Fruit fly (Drosophila melanogaster) whole organism, wandering third instar larva: ENCODE results near the gene senju.

Experiments used
- Dfd ChIP-seq: fragments of >200 bp; optimal IDR thresholded peaks from 2 replicates; lab custom pipeline; 2017; ENCODE audit warnings: missing biosample characterization, missing genetic modification characterization
- Myc ChIP-seq: fragments of >200 bp; optimal IDR thresholded peaks from 2 replicates; lab custom pipeline; 2017
- Rel ChIP-seq, 2 experiments: fragments of 200-800 bp; sonication (Bioruptor generic) in 1 of 2; optimal IDR thresholded peaks; 2 replicates in 1 of 2; 3 replicates in 1 of 2; lab custom pipeline; 2016 to 2019; ENCODE audit warnings: mild to moderate bottlenecking in 2 of 2, missing biosample characterization in 2 of 2, missing genetic modification characterization in 2 of 2, moderate library complexity in 1 of 2
- br ChIP-seq: fragments of 200-800 bp; sonication (Bioruptor generic); optimal IDR thresholded peaks from 2 replicates; lab custom pipeline; 2016; ENCODE audit warnings: missing biosample characterization, missing genetic modification characterization
- dsf ChIP-seq: sonication (Bioruptor generic); optimal IDR thresholded peaks from 2 replicates; lab custom pipeline; 2016; ENCODE audit warnings: missing biosample characterization, missing genetic modification characterization, borderline replicate concordance
- fru ChIP-seq: fragments of 200-800 bp; sonication (Bioruptor generic); optimal IDR thresholded peaks from 3 replicates; lab custom pipeline; 2016; ENCODE audit warnings: missing biosample characterization, mild to moderate bottlenecking, missing genetic modification characterization
- psq ChIP-seq: fragments of 200-800 bp; sonication (Bioruptor generic); optimal IDR thresholded peaks from 3 replicates; lab custom pipeline; 2017; ENCODE audit warnings: missing biosample characterization, mild to moderate bottlenecking, missing genetic modification characterization, moderate library complexity
- tai ChIP-seq: sonication (Bioruptor generic); optimal IDR thresholded peaks from 2 replicates; lab custom pipeline; 2016; ENCODE audit warnings: missing biosample characterization, missing genetic modification characterization
- woc ChIP-seq: sonication (Bioruptor generic); optimal IDR thresholded peaks from 2 replicates; lab custom pipeline; 2016; ENCODE audit warnings: missing biosample characterization, mild to moderate bottlenecking, missing genetic modification characterization

DNA sequence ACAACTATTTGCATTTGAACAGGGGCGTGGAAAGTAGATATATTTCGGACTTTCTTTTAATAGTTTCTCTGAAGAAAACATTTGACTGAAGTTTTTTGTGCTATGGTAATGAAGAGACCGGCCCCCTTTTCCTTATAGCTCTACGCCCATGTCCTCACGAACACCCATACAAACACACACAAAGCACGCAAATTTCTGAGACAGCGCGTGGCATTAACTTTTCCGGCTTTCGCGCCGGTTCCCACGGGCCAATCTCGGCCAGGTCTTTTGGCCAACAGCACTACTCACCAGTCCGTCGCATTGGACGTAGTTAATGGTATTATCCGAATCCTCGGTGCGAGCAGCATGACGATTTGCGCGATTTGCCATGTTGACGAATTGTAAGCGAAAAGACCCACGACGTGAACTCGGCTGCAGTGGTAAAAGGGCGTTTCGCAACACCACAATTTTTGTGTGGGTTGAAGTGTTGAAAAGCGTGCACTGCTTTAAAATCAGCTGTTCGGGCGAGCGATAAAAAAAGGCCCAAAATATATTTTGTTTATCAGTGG lies at the start of gene senju:
- TF ChIP-seq tai (GFP tag; lab: Kevin White, UChicago) (no peak), Dfd (no peak), Myc (lab: Kevin White, UChicago) (peak; percentile 57), dsf (peak; percentile 73), Rel (GFP tag; optimal IDR thresholded peaks at IDR 0.05; lab: Kevin White, UChicago) (no peak), Rel (tag; optimal IDR thresholded peaks at IDR 0.05; lab: Kevin White, UChicago) (peak; percentile 98), fru (GFP tag; lab: Kevin White, UChicago) (peak; percentile 90), psq (peak; percentile 82), woc (GFP tag; lab: Kevin White, UChicago) (no peak), br (GFP tag; lab: Kevin White, UChicago) (peak; percentile 93)
